Fruit fly (Drosophila melanogaster): ENCODE data around the gene CG8750.

Gene CG8750

dm6 chr3L:13865484-13865883, 22.7 kb upstream of the CG8750 start (continued):
- TF ChIP-seq Hr3 (GFP tag; optimal IDR thresholded peaks at IDR 0.05) (no peak), sens-2 (GFP tag; IDR thresholded peaks at IDR 0.05) (0 out of 2 replicates have a peak, but pooled peaks have one; percentile 38), CG18011 (GFP tag; optimal IDR thresholded peaks at IDR 0.05) (peak; percentile 19), tup (GFP tag; optimal IDR thresholded peaks at IDR 0.05) (peak; percentile 56), al (GFP tag; IDR thresholded peaks at IDR 0.05) (no peak), gem (tag; optimal IDR thresholded peaks at IDR 0.05) (peak; percentile 77), chn (GFP tag; optimal IDR thresholded peaks at IDR 0.05) (no peak), tin (GFP tag; optimal IDR thresholded peaks at IDR 0.05) (peak; percentile 30), CG5245 (GFP tag; optimal IDR thresholded peaks at IDR 0.05) (peak; percentile 42), CG8359 (GFP tag; optimal IDR thresholded peaks at IDR 0.05; ENCODE audit: borderline replicate concordance) (peak; percentile 80), Drgx (GFP tag; IDR thresholded peaks at IDR 0.05) (no peak), Atf6 (GFP tag; IDR thresholded peaks at IDR 0.05) (no peak), pho (GFP tag; optimal IDR thresholded peaks at IDR 0.05) (no peak), Hmr (GFP tag; optimal IDR thresholded peaks at IDR 0.05) (peak; percentile 18), CG18262 (tag; optimal IDR thresholded peaks at IDR 0.05) (peak; percentile 78), CG1233 (GFP tag; optimal IDR thresholded peaks at IDR 0.05) (peak; percentile 91), CG3065 (GFP tag; optimal IDR thresholded peaks at IDR 0.05) (peak; percentile 40), pfk (GFP tag; optimal IDR thresholded peaks at IDR 0.05) (peak; percentile 46), peb (GFP tag; IDR thresholded peaks at IDR 0.05) (no peak), ab (GFP tag; optimal IDR thresholded peaks at IDR 0.05) (no peak), CG7928 (GFP tag; optimal IDR thresholded peaks at IDR 0.05) (no peak), Spps (tag; optimal IDR thresholded peaks at IDR 0.05) (peak; percentile 86), NC2α (GFP tag; optimal IDR thresholded peaks at IDR 0.05) (peak; percentile 64), gcm (GFP tag; optimal IDR thresholded peaks at IDR 0.05) (peak; percentile 80), CG10267 (tag; optimal IDR thresholded peaks at IDR 0.05) (peak; percentile 51), CG3847 (GFP tag; IDR thresholded peaks at IDR 0.05) (no peak), az2 (GFP tag; optimal IDR thresholded peaks at IDR 0.05) (peak; percentile 35), CG10462 (GFP tag; optimal IDR thresholded peaks at IDR 0.05) (peak; percentile 57), gfzf (GFP tag; optimal IDR thresholded peaks at IDR 0.05) (no peak), CG6689 (GFP tag; IDR thresholded peaks at IDR 0.05) (no peak), CG17359 (tag; optimal IDR thresholded peaks at IDR 0.05) (peak; percentile 88), phol (tag; optimal IDR thresholded peaks at IDR 0.05) (peak; percentile 48), tll (GFP tag; optimal IDR thresholded peaks at IDR 0.05) (peak in 1 of 2 experiments; percentile 57), Poxn (GFP tag; IDR thresholded peaks at IDR 0.05) (no peak), CrebB (tag; optimal IDR thresholded peaks at IDR 0.05) (peak; percentile 82), CG5180 (GFP tag; optimal IDR thresholded peaks at IDR 0.05) (peak; percentile 61), Dip3 (GFP tag; optimal IDR thresholded peaks at IDR 0.05) (no peak), pzg (GFP tag; optimal IDR thresholded peaks at IDR 0.05) (no peak), CG13287 (GFP tag; IDR thresholded peaks at IDR 0.05; ENCODE audit: partially characterized antibody) (no peak), sens (GFP tag) (peak; percentile 95), CG8944 (GFP tag; optimal IDR thresholded peaks at IDR 0.05) (peak; percentile 21), Opbp (GFP tag; IDR thresholded peaks at IDR 0.05; ENCODE audit: partially characterized antibody) (no peak), CG16863 (GFP tag; optimal IDR thresholded peaks at IDR 0.05) (peak; percentile 56), CG30431 (GFP tag; optimal IDR thresholded peaks at IDR 0.05) (peak; percentile 62), CG3163 (GFP tag; optimal IDR thresholded peaks at IDR 0.05) (peak; percentile 7), kni (GFP tag; optimal IDR thresholded peaks at IDR 0.05) (no peak), Atf3 (GFP tag; optimal IDR thresholded peaks at IDR 0.05) (peak; percentile 33), CG8924 (tag; optimal IDR thresholded peaks at IDR 0.05) (peak; percentile 87), Ets97D (GFP tag; optimal IDR thresholded peaks at IDR 0.05) (no peak), CG10209 (GFP tag; optimal IDR thresholded peaks at IDR 0.05) (peak; percentile 78), ase (GFP tag; IDR thresholded peaks at IDR 0.05) (no peak)

Data from whole organism, embryonic.